Fruit fly (Drosophila melanogaster): Measurements from ENCODE around the gene Taf7.

Gene Taf7

dm6 chr3R:7936786-7937363, 29.7 kb downstream of the Taf7 start (continued):
- TF ChIP-seq Deaf1 (tag; optimal IDR thresholded peaks at IDR 0.05) (peak; percentile 62), MESR4 (GFP tag; optimal IDR thresholded peaks at IDR 0.05) (no peak), CG32772 (GFP tag; IDR thresholded peaks at IDR 0.05) (no peak), sc (optimal IDR thresholded peaks at IDR 0.05) (no peak), sc (GFP tag; optimal IDR thresholded peaks at IDR 0.05) (no peak), Jarid2 (GFP tag; optimal IDR thresholded peaks at IDR 0.05) (peak; percentile 48), psq (GFP tag; optimal IDR thresholded peaks at IDR 0.05) (no peak), CG5180 (GFP tag; optimal IDR thresholded peaks at IDR 0.05) (peak; percentile 84), Trl (optimal IDR thresholded peaks at IDR 0.05) (no peak), Trl (GFP tag; optimal IDR thresholded peaks at IDR 0.05) (no peak), CG10147 (GFP tag; optimal IDR thresholded peaks at IDR 0.05) (no peak), ham (GFP tag; IDR thresholded peaks at IDR 0.05) (no peak), run (tag; optimal IDR thresholded peaks at IDR 0.05) (no peak), Atf6 (GFP tag; IDR thresholded peaks at IDR 0.05) (no peak), cg (GFP tag; optimal IDR thresholded peaks at IDR 0.05) (peak; percentile 74), Atf3 (GFP tag; optimal IDR thresholded peaks at IDR 0.05) (no peak), CG32532 (GFP tag; IDR thresholded peaks at IDR 0.05) (no peak), Oaz (GFP tag; IDR thresholded peaks at IDR 0.05) (no peak), ewg (GFP tag; optimal IDR thresholded peaks at IDR 0.05) (no peak), Rx (GFP tag; IDR thresholded peaks at IDR 0.05) (no peak), CG4360 (GFP tag; IDR thresholded peaks at IDR 0.05) (peak; percentile 91), CG10462 (GFP tag; optimal IDR thresholded peaks at IDR 0.05) (no peak), Aef1 (GFP tag; IDR thresholded peaks at IDR 0.05) (peak; percentile 70), CG11398 (GFP tag; optimal IDR thresholded peaks at IDR 0.05) (no peak), CG12299 (tag; optimal IDR thresholded peaks at IDR 0.05) (no peak), tx (GFP tag; optimal IDR thresholded peaks at IDR 0.05) (no peak), gcm2 (GFP tag; optimal IDR thresholded peaks at IDR 0.05) (no peak), Meics (GFP tag; optimal IDR thresholded peaks at IDR 0.05) (no peak), CoRest (tag; optimal IDR thresholded peaks at IDR 0.05) (peak; percentile 1), nom (GFP tag; optimal IDR thresholded peaks at IDR 0.05) (peak; percentile 23), slou (GFP tag; optimal IDR thresholded peaks at IDR 0.05) (no peak), CG15269 (tag; optimal IDR thresholded peaks at IDR 0.05) (no peak), nau (GFP tag; optimal IDR thresholded peaks at IDR 0.05) (no peak), her (GFP tag; optimal IDR thresholded peaks at IDR 0.05) (no peak), CG11093 (GFP tag; IDR thresholded peaks at IDR 0.05) (0 out of 3 replicates have a peak, but pooled peaks have one; percentile 15), CG2712 (tag; optimal IDR thresholded peaks at IDR 0.05) (no peak), dmrt11E (tag; optimal IDR thresholded peaks at IDR 0.05) (no peak), CG30403 (GFP tag; optimal IDR thresholded peaks at IDR 0.05) (no peak), CG10431 (GFP tag; optimal IDR thresholded peaks at IDR 0.05) (no peak), CG10267 (tag; optimal IDR thresholded peaks at IDR 0.05) (no peak)

dm6 chr3R:7944699-7945349, 37.7 kb downstream of the Taf7 start:
- TF ChIP-seq CG9437 (GFP tag; optimal IDR thresholded peaks at IDR 0.05) = peak; percentile 21
- no peak for TF ChIP-seq CG4707 (GFP tag; optimal IDR thresholded peaks at IDR 0.05)
- TF ChIP-seq dmrt11E (tag; optimal IDR thresholded peaks at IDR 0.05) = peak; percentile 17
- no peak for TF ChIP-seq CG12391 (tag; optimal IDR thresholded peaks at IDR 0.05)
- TF ChIP-seq PHDP (tag; optimal IDR thresholded peaks at IDR 0.05) = no peak
- TF ChIP-seq CG3726 (GFP tag; IDR thresholded peaks at IDR 0.05) = no peak
- no peak for TF ChIP-seq phol (tag; optimal IDR thresholded peaks at IDR 0.05)
- no peak for TF ChIP-seq Dll (GFP tag; IDR thresholded peaks at IDR 0.05; ENCODE audit: partially characterized antibody)
- no peak for TF ChIP-seq luna (GFP tag; optimal IDR thresholded peaks at IDR 0.05)
- no peak for TF ChIP-seq bab2 (GFP tag; optimal IDR thresholded peaks at IDR 0.05)
- TF ChIP-seq jing (GFP tag; optimal IDR thresholded peaks at IDR 0.05) = no peak
- no peak for TF ChIP-seq Meics (GFP tag; optimal IDR thresholded peaks at IDR 0.05)
- TF ChIP-seq Trl (optimal IDR thresholded peaks at IDR 0.05) = peak in 1 of 2 experiments; percentile 6
- TF ChIP-seq Trl (GFP tag; optimal IDR thresholded peaks at IDR 0.05) = no peak
- TF ChIP-seq Blimp-1 (GFP tag; optimal IDR thresholded peaks at IDR 0.05) = peak; percentile 48

All from whole organism, embryonic.